Worm (Caenorhabditis elegans) whole organism, L1 larva: Measurements from ENCODE around the gene sra-6.

Source experiments
- ama-1 ChIP-seq: fragments of 150-350 bp; optimal IDR thresholded peaks from 2 replicates; lab custom pipeline; 2014
- egl-27 ChIP-seq, 2 experiments: fragments of 150-350 bp in 1 of 2; sonication (generic microtip); optimal IDR thresholded peaks; 3 replicates each; lab custom pipeline; 2017 to 2018; ENCODE audit warnings: missing biosample characterization in 2 of 2, missing genetic modification characterization in 2 of 2, missing genetic modification reagents in 2 of 2
- fkh-10 ChIP-seq: sonication (generic microtip); optimal IDR thresholded peaks from 2 replicates; lab custom pipeline; 2017; ENCODE audit warnings: missing biosample characterization, missing genetic modification reagents, missing genetic modification characterization
- hlh-4 ChIP-seq: sonication (generic microtip); optimal IDR thresholded peaks from 2 replicates; lab custom pipeline; 2016; ENCODE audit warnings: mild to moderate bottlenecking, missing genetic modification characterization, missing compliant biosample characterization
- lin-13 ChIP-seq: fragments of 150-350 bp; optimal IDR thresholded peaks from 2 replicates; lab custom pipeline; 2014; ENCODE audit warnings: missing biosample characterization, missing genetic modification reagents, missing genetic modification characterization
- lir-3 ChIP-seq: sonication (generic microtip); optimal IDR thresholded peaks from 2 replicates; lab custom pipeline; 2016; ENCODE audit warnings: mild to moderate bottlenecking, missing genetic modification characterization, moderate library complexity, missing compliant biosample characterization; ENCODE audit not compliant: poor library complexity
- lsy-2 ChIP-seq, 2 experiments: fragments of 150-350 bp; optimal IDR thresholded peaks; 2 replicates each; lab custom pipeline; 2014; ENCODE audit warnings: missing biosample characterization in 2 of 2, missing genetic modification characterization in 2 of 2
- nhr-11 ChIP-seq: fragments of 150-350 bp; optimal IDR thresholded peaks from 2 replicates; lab custom pipeline; 2014; ENCODE audit warnings: missing biosample characterization, missing genetic modification characterization
- tbx-2 ChIP-seq: sonication (generic microtip); optimal IDR thresholded peaks from 2 replicates; lab custom pipeline; 2016; ENCODE audit warnings: missing genetic modification characterization, missing compliant biosample characterization
- unc-130 ChIP-seq: fragments of 150-350 bp; optimal IDR thresholded peaks from 2 replicates; lab custom pipeline; 2017; ENCODE audit warnings: missing biosample characterization, missing genetic modification characterization, inconsistent platforms
- ztf-4 ChIP-seq: fragments of 150-350 bp; optimal IDR thresholded peaks from 2 replicates; lab custom pipeline; 2014; ENCODE audit warnings: missing biosample characterization, missing genetic modification characterization

ce11 chrII:9600022-9600722 lies 49.6 kb upstream of the sra-6 start:
- TF ChIP-seq nhr-11 (tag; lab: Kevin White, UChicago) = peak; percentile 46
- TF ChIP-seq fkh-10 (GFP tag; lab: Kevin White, UChicago) = no peak
- no peak for TF ChIP-seq lsy-2 (tag; optimal IDR thresholded peaks at IDR 0.05; lab: Kevin White, UChicago)
- no peak for TF ChIP-seq unc-130 (tag; lab: Kevin White, UChicago)
- TF ChIP-seq lir-3 (tag; lab: Kevin White, UChicago) = no peak
- no peak for TF ChIP-seq hlh-4 (tag; lab: Kevin White, UChicago)
- TF ChIP-seq lin-13 (GFP tag; lab: Kevin White, UChicago) = no peak
- TF ChIP-seq ztf-4 (tag; lab: Kevin White, UChicago) = peak; percentile 36
- no peak for TF ChIP-seq egl-27 (tag; optimal IDR thresholded peaks at IDR 0.05; lab: Kevin White, UChicago)
- TF ChIP-seq ama-1 (lab: Kevin White, UChicago) = no peak
- TF ChIP-seq tbx-2 (tag; lab: Kevin White, UChicago) = no peak
